Worm (Caenorhabditis elegans): ENCODE results near the gene F36H5.9.

DNA sequence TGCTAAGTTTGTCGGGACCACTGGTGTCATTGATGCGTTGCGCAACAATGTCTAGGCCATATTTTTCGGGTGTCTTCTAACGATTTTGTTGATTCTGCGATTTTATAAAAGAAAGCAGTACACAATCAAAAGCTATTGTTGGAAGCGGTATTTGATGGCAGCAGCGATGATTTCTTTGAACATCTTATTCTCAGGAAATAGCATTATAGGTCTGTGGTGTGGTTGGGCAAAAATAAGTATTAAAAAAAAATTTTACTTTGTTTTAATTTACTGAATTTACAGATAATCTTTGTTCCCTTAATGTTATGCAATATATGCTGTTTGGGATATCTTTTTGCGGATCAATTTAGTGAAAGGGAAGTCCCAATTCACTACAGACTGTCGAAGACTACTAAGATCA lies 4.1 kb upstream of the F36H5.9 start, which contains the start of gene F36H5.10:
- no peak for TF ChIP-seq pqm-1 (tag; optimal IDR thresholded peaks at IDR 0.05)
- no peak for TF ChIP-seq nhr-90 (tag; optimal IDR thresholded peaks at IDR 0.05; ENCODE audit: poor library complexity)
- no peak for TF ChIP-seq nhr-85 (tag)
- TF ChIP-seq dpl-1 (GFP tag; optimal IDR thresholded peaks at IDR 0.05): no peak
- no peak for TF ChIP-seq C34B4.2 (tag; optimal IDR thresholded peaks at IDR 0.05)
- TF ChIP-seq rnt-1 (tag; optimal IDR thresholded peaks at IDR 0.05): no peak
- no peak for TF ChIP-seq ceh-82 (tag; optimal IDR thresholded peaks at IDR 0.05)
- TF ChIP-seq lin-13 (GFP tag; optimal IDR thresholded peaks at IDR 0.05): no peak
- no peak for TF ChIP-seq hlh-4 (tag; optimal IDR thresholded peaks at IDR 0.05)
- TF ChIP-seq lin-39 (tag; optimal IDR thresholded peaks at IDR 0.05): no peak
- TF ChIP-seq nhr-84 (tag; optimal IDR thresholded peaks at IDR 0.05): no peak
- no peak for TF ChIP-seq nhr-76 (tag; optimal IDR thresholded peaks at IDR 0.05)
- TF ChIP-seq aly-2 (tag; optimal IDR thresholded peaks at IDR 0.05): no peak

All from whole organism, L1 larva.